Fruit fly (Drosophila melanogaster) Kc167 (cell line): Measurements from ENCODE around the gene ago.

Source experiments
- h ChIP-seq: fragments of >200 bp; optimal IDR thresholded peaks from 3 replicates; lab custom pipeline; 2018; ENCODE audit warnings: missing external identifiers
- insv ChIP-seq: fragments of >200 bp; optimal IDR thresholded peaks from 3 replicates; lab custom pipeline; 2018; ENCODE audit warnings: missing external identifiers
- ttk ChIP-seq: sonication (Bioruptor generic); optimal IDR thresholded peaks from 2 replicates; lab custom pipeline; 2017; ENCODE audit warnings: missing external identifiers

- no peak for TF ChIP-seq insv (lab: Kevin White, UChicago)
- TF ChIP-seq ttk, result no peak
- no peak for TF ChIP-seq h (lab: Kevin White, UChicago)
Observed at dm6 chr3L:4286784-4287183, 32.7 kb upstream of the ago start, which contains the start of gene TfIIEbeta.
